Fruit fly (Drosophila melanogaster) whole organism, embryonic: ENCODE data around the gene CG42307.

Source experiments
- Abd-B ChIP-seq: fragments of 200-800 bp; sonication (Bioruptor generic); optimal IDR thresholded peaks from 2 replicates; lab custom pipeline; 2018; ENCODE audit warnings: missing biosample characterization, mild to moderate bottlenecking, missing genetic modification characterization, moderate library complexity
- BEAF-32 ChIP-seq: fragments of 200-800 bp; sonication (Bioruptor generic); optimal IDR thresholded peaks from 3 replicates; lab custom pipeline; 2017; ENCODE audit warnings: missing biosample characterization, missing genetic modification characterization, mild to moderate bottlenecking, moderate library complexity, missing genetic modification reagents
- CG11696 ChIP-seq: fragments of 200-800 bp; sonication (Bioruptor generic); IDR thresholded peaks from 2 replicates; pipeline ENCODE4 v1.3.6; 2022; ENCODE audit warnings: missing biosample characterization, missing genetic modification characterization
- CG12236 ChIP-seq: fragments of 200-800 bp; sonication (Bioruptor generic); optimal IDR thresholded peaks from 2 replicates; lab custom pipeline; 2016; ENCODE audit warnings: missing biosample characterization, missing genetic modification characterization
- CG12659 ChIP-seq: fragments of 200-800 bp; sonication (Bioruptor generic); optimal IDR thresholded peaks from 3 replicates; lab custom pipeline; 2017; ENCODE audit warnings: mild to moderate bottlenecking, missing biosample characterization, missing genetic modification reagents, missing genetic modification characterization
- CG13624 ChIP-seq: fragments of 200-800 bp; sonication (Bioruptor generic); optimal IDR thresholded peaks from 2 replicates; lab custom pipeline; 2016; ENCODE audit warnings: missing biosample characterization, missing genetic modification characterization
- CG13894 ChIP-seq: fragments of 200-800 bp; sonication (Bioruptor generic); optimal IDR thresholded peaks from 3 replicates; lab custom pipeline; 2018; ENCODE audit warnings: missing biosample characterization, mild to moderate bottlenecking, missing genetic modification characterization, moderate library complexity
- CG15073 ChIP-seq: fragments of 200-800 bp; sonication (Bioruptor generic); optimal IDR thresholded peaks from 2 replicates; lab custom pipeline; 2016; ENCODE audit warnings: missing biosample characterization, missing genetic modification characterization
- CG15479 ChIP-seq: fragments of 200-800 bp; sonication (Bioruptor generic); optimal IDR thresholded peaks from 3 replicates; lab custom pipeline; 2019; ENCODE audit warnings: missing biosample characterization, mild to moderate bottlenecking, missing genetic modification characterization, moderate library complexity
- CG1603 ChIP-seq: fragments of 200-800 bp; sonication (Bioruptor generic); optimal IDR thresholded peaks from 2 replicates; lab custom pipeline; 2019; ENCODE audit warnings: missing biosample characterization, mild to moderate bottlenecking, missing genetic modification characterization, moderate library complexity
- CG2120 ChIP-seq: fragments of 200-800 bp; sonication (Bioruptor generic); optimal IDR thresholded peaks from 3 replicates; lab custom pipeline; 2016; ENCODE audit warnings: missing biosample characterization, missing genetic modification characterization
- CG30403 ChIP-seq: fragments of 200-800 bp; sonication (Bioruptor generic); optimal IDR thresholded peaks from 3 replicates; lab custom pipeline; 2016; ENCODE audit warnings: missing biosample characterization, missing genetic modification characterization
- CG33557 ChIP-seq: fragments of 200-800 bp; sonication (Bioruptor generic); optimal IDR thresholded peaks from 2 replicates; lab custom pipeline; 2019; ENCODE audit warnings: missing biosample characterization, mild to moderate bottlenecking, missing genetic modification characterization, moderate library complexity
- CG3838 ChIP-seq: fragments of 200-800 bp; sonication (Bioruptor generic); optimal IDR thresholded peaks from 3 replicates; lab custom pipeline; 2016; ENCODE audit warnings: missing biosample characterization, missing genetic modification characterization
- CG4328 ChIP-seq: fragments of 200-800 bp; sonication (Bioruptor generic); optimal IDR thresholded peaks from 3 replicates; lab custom pipeline; 2017; ENCODE audit warnings: missing biosample characterization, missing genetic modification reagents, missing genetic modification characterization
- CG4730 ChIP-seq: fragments of 200-800 bp; sonication (Bioruptor generic); IDR thresholded peaks from 2 replicates; pipeline ENCODE4 v1.3.6; 2022; ENCODE audit warnings: missing biosample characterization, missing genetic modification characterization
- CG6272 ChIP-seq: fragments of 200-800 bp; sonication (Bioruptor generic); IDR thresholded peaks from 2 replicates; pipeline ENCODE4 v1.3.6; 2022; ENCODE audit warnings: missing biosample characterization, missing genetic modification characterization
- CG7786 ChIP-seq: fragments of 200-800 bp; sonication (Bioruptor generic); optimal IDR thresholded peaks from 2 replicates; lab custom pipeline; 2016; ENCODE audit warnings: missing biosample characterization, missing genetic modification characterization
- CG8290 ChIP-seq, 3 experiments: fragments of 200-800 bp; sonication (Bioruptor generic); optimal IDR thresholded peaks; 2 replicates each; lab custom pipeline; 2016 to 2019; ENCODE audit warnings: missing biosample characterization in 3 of 3, missing genetic modification characterization in 3 of 3, mild to moderate bottlenecking in 2 of 3, moderate library complexity in 1 of 3
- CG8478 ChIP-seq: fragments of >200 bp; optimal IDR thresholded peaks from 2 replicates; lab custom pipeline; 2018
- CG9797 ChIP-seq: fragments of 200-800 bp; sonication (Bioruptor generic); optimal IDR thresholded peaks from 3 replicates; lab custom pipeline; 2018; ENCODE audit warnings: missing biosample characterization, mild to moderate bottlenecking, missing genetic modification characterization
- CTCF ChIP-seq: fragments of 200-800 bp; sonication (Bioruptor generic); optimal IDR thresholded peaks from 2 replicates; lab custom pipeline; 2017; ENCODE audit warnings: missing biosample characterization, mild to moderate bottlenecking, missing genetic modification characterization, moderate library complexity
- Dfd ChIP-seq, 2 experiments: fragments of >200 bp; optimal IDR thresholded peaks; 2 replicates each; lab custom pipeline; 2017; ENCODE audit warnings: missing biosample characterization in 2 of 2, missing genetic modification characterization in 2 of 2
- Dll ChIP-seq: fragments of 200-800 bp; sonication (Bioruptor generic); IDR thresholded peaks from 4 replicates; pipeline ENCODE4 v1.3.6; 2022; ENCODE audit warnings: missing biosample characterization, missing genetic modification characterization; ENCODE audit not compliant: partially characterized antibody
- Dp ChIP-seq: fragments of 200-800 bp; sonication (Bioruptor generic); optimal IDR thresholded peaks from 2 replicates; lab custom pipeline; 2018; ENCODE audit warnings: missing biosample characterization, mild to moderate bottlenecking, missing genetic modification characterization, moderate library complexity
- GATAe ChIP-seq: fragments of 200-800 bp; sonication (Bioruptor generic); conservative IDR thresholded peaks from 2 replicates; pipeline ENCODE4 v1.3.6; 2022; ENCODE audit warnings: missing biosample characterization, missing genetic modification characterization
- Lhr ChIP-seq: fragments of 200-800 bp; sonication (Bioruptor generic); optimal IDR thresholded peaks from 3 replicates; lab custom pipeline; 2017; ENCODE audit warnings: mild to moderate bottlenecking, missing biosample characterization, missing genetic modification reagents, missing genetic modification characterization
- MTF-1 ChIP-seq: fragments of 200-800 bp; sonication (Bioruptor generic); optimal IDR thresholded peaks from 2 replicates; lab custom pipeline; 2018; ENCODE audit warnings: missing biosample characterization, mild to moderate bottlenecking, missing genetic modification characterization, borderline replicate concordance
- NC2β ChIP-seq: fragments of 200-800 bp; sonication (Bioruptor generic); optimal IDR thresholded peaks from 2 replicates; lab custom pipeline; 2016; ENCODE audit warnings: missing biosample characterization, missing genetic modification characterization
- Ravus ChIP-seq: fragments of 200-800 bp; sonication (Bioruptor generic); IDR thresholded peaks from 2 replicates; pipeline ENCODE4 v1.3.6; 2022; ENCODE audit warnings: missing biosample characterization, missing genetic modification characterization
- Ssrp ChIP-seq: fragments of 200-800 bp; sonication (Bioruptor generic); optimal IDR thresholded peaks from 2 replicates; lab custom pipeline; 2018; ENCODE audit warnings: missing biosample characterization, mild to moderate bottlenecking, missing genetic modification characterization, moderate library complexity
- Stat92E ChIP-seq, 3 experiments: fragments of >200 bp in 2 of 3; fragments of 200-800 bp in 1 of 3; sonication (Bioruptor generic) in 1 of 3; optimal IDR thresholded peaks; 2 replicates each; lab custom pipeline; 2017 to 2019; ENCODE audit warnings: missing biosample characterization in 3 of 3, missing genetic modification characterization in 3 of 3, mild to moderate bottlenecking in 1 of 3, moderate library complexity in 1 of 3
- Vsx1 ChIP-seq: fragments of 200-800 bp; sonication (Bioruptor generic); optimal IDR thresholded peaks from 2 replicates; lab custom pipeline; 2017; ENCODE audit warnings: missing biosample characterization, mild to moderate bottlenecking, missing genetic modification characterization, missing genetic modification reagents
- chinmo ChIP-seq: fragments of 200-800 bp; sonication (Bioruptor generic); IDR thresholded peaks from 4 replicates; pipeline ENCODE4 v1.3.6; 2022; ENCODE audit warnings: missing biosample characterization, missing genetic modification characterization; ENCODE audit not compliant: partially characterized antibody
- crc ChIP-seq: fragments of 200-800 bp; sonication (Bioruptor generic); optimal IDR thresholded peaks from 2 replicates; lab custom pipeline; 2016; ENCODE audit warnings: missing biosample characterization, missing genetic modification characterization
- da ChIP-seq: fragments of 200-800 bp; sonication (Bioruptor generic); optimal IDR thresholded peaks from 2 replicates; lab custom pipeline; 2016; ENCODE audit warnings: missing biosample characterization, missing genetic modification characterization
- dimm ChIP-seq: fragments of 200-800 bp; sonication (Bioruptor generic); IDR thresholded peaks from 2 replicates; pipeline ENCODE4 v1.3.6; 2022; ENCODE audit warnings: missing biosample characterization, missing genetic modification characterization
- emc ChIP-seq: fragments of 200-800 bp; sonication (Bioruptor generic); optimal IDR thresholded peaks from 2 replicates; lab custom pipeline; 2016; ENCODE audit warnings: missing biosample characterization, missing genetic modification characterization
- hb ChIP-seq: fragments of 200-800 bp; sonication (Bioruptor generic); IDR thresholded peaks from 3 replicates; pipeline ENCODE4 v1.3.6; 2022; ENCODE audit warnings: missing biosample characterization, missing genetic modification characterization; ENCODE audit not compliant: partially characterized antibody
- hbn ChIP-seq: fragments of 200-800 bp; sonication (Bioruptor generic); IDR thresholded peaks from 2 replicates; pipeline ENCODE4 v1.3.6; 2022; ENCODE audit warnings: missing biosample characterization, missing genetic modification characterization; ENCODE audit not compliant: partially characterized antibody
- knrl ChIP-seq: fragments of 200-800 bp; sonication (Bioruptor generic); IDR thresholded peaks from 3 replicates; pipeline ENCODE4 v1.3.6; 2022; ENCODE audit warnings: missing biosample characterization, missing genetic modification characterization; ENCODE audit not compliant: partially characterized antibody
- maf-S ChIP-seq: fragments of 200-800 bp; sonication (Bioruptor generic); optimal IDR thresholded peaks from 2 replicates; lab custom pipeline; 2016; ENCODE audit warnings: missing biosample characterization, missing genetic modification characterization
- oc ChIP-seq: fragments of 200-800 bp; sonication (Bioruptor generic); optimal IDR thresholded peaks from 2 replicates; lab custom pipeline; 2018; ENCODE audit warnings: missing biosample characterization, mild to moderate bottlenecking, missing genetic modification characterization, moderate library complexity
- repo ChIP-seq: fragments of 200-800 bp; sonication (Bioruptor generic); optimal IDR thresholded peaks from 2 replicates; lab custom pipeline; 2016; ENCODE audit warnings: missing biosample characterization, missing genetic modification characterization
- salm ChIP-seq: fragments of 200-800 bp; sonication (Bioruptor generic); optimal IDR thresholded peaks from 2 replicates; lab custom pipeline; 2018; ENCODE audit warnings: missing biosample characterization, mild to moderate bottlenecking, missing genetic modification characterization
- sqz ChIP-seq: fragments of 200-800 bp; sonication (Bioruptor generic); optimal IDR thresholded peaks from 3 replicates; lab custom pipeline; 2018; ENCODE audit warnings: missing biosample characterization, mild to moderate bottlenecking, missing genetic modification characterization
- sr ChIP-seq: fragments of 200-800 bp; sonication (Bioruptor generic); IDR thresholded peaks from 3 replicates; pipeline ENCODE4 v1.3.6; 2022; ENCODE audit warnings: missing biosample characterization, missing genetic modification characterization
- tll ChIP-seq, 2 experiments: fragments of 200-800 bp in 1 of 2; fragments of >200 bp in 1 of 2; sonication (Bioruptor generic) in 1 of 2; optimal IDR thresholded peaks; 2 replicates each; lab custom pipeline; 2017 to 2019; ENCODE audit warnings: missing biosample characterization in 2 of 2, missing genetic modification characterization in 2 of 2, mild to moderate bottlenecking in 1 of 2, moderate library complexity in 1 of 2
- wdn ChIP-seq: fragments of 200-800 bp; sonication (Bioruptor generic); IDR thresholded peaks from 2 replicates; pipeline ENCODE4 v1.3.6; 2022; ENCODE audit warnings: missing biosample characterization, missing genetic modification characterization

The CG42307 gene

DNA sequence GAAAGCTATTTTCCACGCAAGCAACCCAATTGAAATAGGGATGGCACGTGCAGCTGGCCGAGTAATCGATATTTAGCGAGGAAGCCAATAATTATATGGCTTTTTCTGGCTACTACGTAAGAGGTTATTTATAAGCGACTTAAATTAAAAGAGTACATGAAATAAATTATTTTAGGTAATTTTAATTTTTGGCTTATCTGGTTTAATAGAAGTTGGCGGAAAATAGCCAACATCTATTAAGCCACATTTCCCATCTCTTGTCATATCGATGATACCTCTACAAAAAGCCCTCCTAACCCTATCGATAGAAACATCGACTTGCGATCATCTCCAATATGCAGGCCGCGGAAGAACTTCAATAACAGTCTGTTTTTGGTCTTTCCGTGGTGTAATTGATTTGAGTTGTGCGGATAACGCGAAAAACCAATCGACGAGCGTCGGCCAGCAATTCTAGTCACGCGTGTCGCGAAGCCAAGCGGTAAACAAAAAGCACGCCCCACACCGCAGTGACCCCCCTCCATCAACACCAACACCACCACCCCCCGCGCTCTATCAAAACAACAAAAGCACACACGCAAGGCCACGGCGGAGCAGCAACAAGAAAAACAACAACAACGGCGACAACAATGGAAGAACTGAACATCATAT, 19.2 kb downstream of the CG42307 start, which contains the start of the genes Srp19 and qm (continued):
- TF ChIP-seq hb (peak; percentile 71), wdn (GFP tag; lab: Robert Waterston, UW) (peak; percentile 46; the same call in 1 of the 2 replicates), Vsx1 (GFP tag; lab: Kevin White, UChicago) (no peak), dimm (GFP tag; lab: Robert Waterston, UW) (no peak), Dp (GFP tag; lab: Kevin White, UChicago) (peak; percentile 5), MTF-1 (no peak), CG7786 (GFP tag; lab: Kevin White, UChicago) (peak; percentile 10), Dll (GFP tag; lab: Robert Waterston, UW) (peak; percentile 91), CG3838 (GFP tag; lab: Kevin White, UChicago) (no peak), emc (GFP tag; lab: Kevin White, UChicago) (no peak), hbn (GFP tag; lab: Robert Waterston, UW) (peak; percentile 72), tll (GFP tag; optimal IDR thresholded peaks at IDR 0.05; lab: Kevin White, UChicago) (peak; percentile 6 to 63), CG8478 (lab: Kevin White, UChicago) (no peak), CG1603 (tag; lab: Kevin White, UChicago) (peak; percentile 11), da (GFP tag; lab: Kevin White, UChicago) (no peak), maf-S (GFP tag; lab: Kevin White, UChicago) (peak; percentile 61), CG9797 (GFP tag; lab: Kevin White, UChicago) (peak; percentile 12), NC2β (GFP tag; lab: Kevin White, UChicago) (no peak), CG30403 (GFP tag; lab: Kevin White, UChicago) (peak; percentile 84), CG13624 (GFP tag; lab: Kevin White, UChicago) (peak; percentile 52), CG2120 (GFP tag; lab: Kevin White, UChicago) (peak; percentile 78), Dfd (GFP tag; optimal IDR thresholded peaks at IDR 0.05; lab: Kevin White, UChicago) (no peak), CG6272 (GFP tag; lab: Robert Waterston, UW) (peak; percentile 34; the same call in 1 of the 2 replicates), CG13894 (tag; lab: Kevin White, UChicago) (peak; percentile 45), sr (0 out of 3 replicates have a peak, but pooled peaks have one; percentile 20), CG11696 (no peak), chinmo (peak; percentile 97), knrl (GFP tag; lab: Robert Waterston, UW) (peak; percentile 92), repo (GFP tag; lab: Kevin White, UChicago) (no peak), CG8290 (GFP tag; optimal IDR thresholded peaks at IDR 0.05; lab: Kevin White, UChicago) (peak; percentile 45), CG8290 (tag; optimal IDR thresholded peaks at IDR 0.05; lab: Kevin White, UChicago) (peak in 1 of 2 experiments; percentile 49), CG15479 (no peak), GATAe (GFP tag; lab: Robert Waterston, UW) (0 out of 2 replicates have a peak, but pooled peaks have one; percentile 10), CG4328 (no peak), CG15073 (GFP tag; lab: Kevin White, UChicago) (no peak), sqz (GFP tag; lab: Kevin White, UChicago) (no peak), CG4730 (no peak), CTCF (GFP tag; lab: Kevin White, UChicago) (no peak), CG33557 (GFP tag; lab: Kevin White, UChicago) (peak; percentile 22), salm (tag; lab: Kevin White, UChicago) (no peak), Abd-B (no peak), CG12659 (peak; percentile 63), Lhr (GFP tag; lab: Kevin White, UChicago) (no peak), Ravus (GFP tag; lab: Robert Waterston, UW) (no peak), crc (GFP tag; lab: Kevin White, UChicago) (no peak), Ssrp (tag; lab: Kevin White, UChicago) (no peak), oc (tag; lab: Kevin White, UChicago) (no peak), BEAF-32 (GFP tag; lab: Kevin White, UChicago) (peak; percentile 95), CG12236 (GFP tag; lab: Kevin White, UChicago) (no peak), Stat92E (GFP tag; optimal IDR thresholded peaks at IDR 0.05; lab: Kevin White, UChicago) (peak in 1 of 3 experiments; percentile 48)
